Fruit fly (Drosophila melanogaster) whole organism, adult: Measurements from ENCODE around the gene glec.

Experiments
- CG11617 ChIP-seq: fragments of 200-800 bp; sonication (Bioruptor generic); optimal IDR thresholded peaks from 2 replicates; lab custom pipeline; 2017; ENCODE audit warnings: mild to moderate bottlenecking, missing biosample characterization, missing genetic modification reagents, missing genetic modification characterization
- CG14711 ChIP-seq: fragments of 200-800 bp; sonication (Bioruptor generic); optimal IDR thresholded peaks from 2 replicates; lab custom pipeline; 2018; ENCODE audit warnings: missing biosample characterization, mild to moderate bottlenecking, missing genetic modification characterization, moderate library complexity
- bab1 ChIP-seq: fragments of 200-800 bp; sonication (Bioruptor generic); optimal IDR thresholded peaks from 3 replicates; lab custom pipeline; 2019; ENCODE audit warnings: missing biosample characterization, mild to moderate bottlenecking, missing genetic modification characterization, moderate library complexity
- kay ChIP-seq: fragments of 200-800 bp; sonication (Bioruptor generic); peaks from one replicate; lab custom pipeline; 2016; ENCODE audit warnings: missing biosample characterization, missing genetic modification characterization, borderline replicate concordance
- toe ChIP-seq: fragments of 200-800 bp; sonication (Bioruptor generic); optimal IDR thresholded peaks from 2 replicates; lab custom pipeline; 2016; ENCODE audit warnings: missing biosample characterization, missing genetic modification characterization

dm6 chr3R:21839636-21840035, 16.4 kb downstream of the glec start:
- TF ChIP-seq CG11617 (GFP tag; lab: Kevin White, UChicago) (peak; percentile 76), kay (no peak), CG14711 (peak; percentile 68), bab1 (peak; percentile 94), toe (GFP tag; lab: Kevin White, UChicago) (no peak)
